Fruit fly (Drosophila melanogaster) whole organism, adult: ENCODE data around the gene Amnionless.

ENCODE experiments used
- CG11617 ChIP-seq: fragments of 200-800 bp; sonication (Bioruptor generic); optimal IDR thresholded peaks from 2 replicates; lab custom pipeline; 2017; ENCODE audit warnings: mild to moderate bottlenecking, missing biosample characterization, missing genetic modification reagents, missing genetic modification characterization
- CG12768 ChIP-seq: fragments of 200-800 bp; sonication (Bioruptor generic); optimal IDR thresholded peaks from 2 replicates; lab custom pipeline; 2017; ENCODE audit warnings: missing biosample characterization, missing genetic modification characterization, mild to moderate bottlenecking, moderate library complexity, missing genetic modification reagents
- CG14711 ChIP-seq: fragments of 200-800 bp; sonication (Bioruptor generic); optimal IDR thresholded peaks from 2 replicates; lab custom pipeline; 2018; ENCODE audit warnings: missing biosample characterization, mild to moderate bottlenecking, missing genetic modification characterization, moderate library complexity
- CG1620 ChIP-seq: fragments of 200-800 bp; sonication (Bioruptor generic); optimal IDR thresholded peaks from 2 replicates; lab custom pipeline; 2016; ENCODE audit warnings: missing biosample characterization, missing genetic modification characterization
- CG33017 ChIP-seq: fragments of 200-800 bp; sonication (Bioruptor generic); optimal IDR thresholded peaks from 2 replicates; lab custom pipeline; 2018; ENCODE audit warnings: missing biosample characterization, mild to moderate bottlenecking, missing genetic modification characterization, moderate library complexity
- CG5204 ChIP-seq: fragments of 200-800 bp; sonication (Bioruptor generic); optimal IDR thresholded peaks from 2 replicates; lab custom pipeline; 2016; ENCODE audit warnings: missing biosample characterization, missing genetic modification characterization
- CG7045 ChIP-seq: fragments of 200-800 bp; sonication (Bioruptor generic); optimal IDR thresholded peaks from 2 replicates; lab custom pipeline; 2017; ENCODE audit warnings: missing biosample characterization, mild to moderate bottlenecking, missing genetic modification characterization
- CG7101 ChIP-seq: fragments of 200-800 bp; sonication (Bioruptor generic); optimal IDR thresholded peaks from 2 replicates; lab custom pipeline; 2018; ENCODE audit warnings: missing biosample characterization, mild to moderate bottlenecking, missing genetic modification characterization, moderate library complexity
- Clk ChIP-seq: fragments of 200-800 bp; sonication (Bioruptor generic); optimal IDR thresholded peaks from 2 replicates; lab custom pipeline; 2017; ENCODE audit warnings: missing biosample characterization, missing genetic modification characterization
- Crg-1 ChIP-seq: fragments of 200-800 bp; sonication (Bioruptor generic); optimal IDR thresholded peaks from 2 replicates; lab custom pipeline; 2016; ENCODE audit warnings: missing biosample characterization, missing genetic modification characterization
- Hr96 ChIP-seq: fragments of 200-800 bp; sonication (Bioruptor generic); optimal IDR thresholded peaks from 2 replicates; lab custom pipeline; 2016; ENCODE audit warnings: missing biosample characterization, missing genetic modification characterization
- Mnt ChIP-seq: fragments of 200-800 bp; sonication (Bioruptor generic); optimal IDR thresholded peaks from 2 replicates; lab custom pipeline; 2016; ENCODE audit warnings: missing biosample characterization, mild to moderate bottlenecking, missing genetic modification characterization
- bab1 ChIP-seq: fragments of 200-800 bp; sonication (Bioruptor generic); optimal IDR thresholded peaks from 3 replicates; lab custom pipeline; 2019; ENCODE audit warnings: missing biosample characterization, mild to moderate bottlenecking, missing genetic modification characterization, moderate library complexity
- cic ChIP-seq: fragments of 200-800 bp; sonication (Bioruptor generic); optimal IDR thresholded peaks from 2 replicates; lab custom pipeline; 2017; ENCODE audit warnings: missing biosample characterization, mild to moderate bottlenecking, missing genetic modification characterization, moderate library complexity
- cnc ChIP-seq, 2 experiments: fragments of >200 bp; optimal IDR thresholded peaks; 2 replicates each; lab custom pipeline; 2017
- kay ChIP-seq: fragments of 200-800 bp; sonication (Bioruptor generic); peaks from one replicate; lab custom pipeline; 2016; ENCODE audit warnings: missing biosample characterization, missing genetic modification characterization, borderline replicate concordance
- ovo ChIP-seq: fragments of 200-800 bp; sonication (Bioruptor generic); optimal IDR thresholded peaks from 2 replicates; lab custom pipeline; 2016; ENCODE audit warnings: missing biosample characterization, missing genetic modification characterization
- pad ChIP-seq: fragments of 200-800 bp; sonication (Bioruptor generic); optimal IDR thresholded peaks from 3 replicates; lab custom pipeline; 2017; ENCODE audit warnings: missing biosample characterization, missing genetic modification characterization, mild to moderate bottlenecking, moderate library complexity, missing genetic modification reagents
- tj ChIP-seq: fragments of 200-800 bp; sonication (Bioruptor generic); optimal IDR thresholded peaks from 3 replicates; lab custom pipeline; 2017; ENCODE audit warnings: missing biosample characterization, mild to moderate bottlenecking, missing genetic modification characterization, moderate library complexity
- toe ChIP-seq: fragments of 200-800 bp; sonication (Bioruptor generic); optimal IDR thresholded peaks from 2 replicates; lab custom pipeline; 2016; ENCODE audit warnings: missing biosample characterization, missing genetic modification characterization

The Amnionless gene

DNA sequence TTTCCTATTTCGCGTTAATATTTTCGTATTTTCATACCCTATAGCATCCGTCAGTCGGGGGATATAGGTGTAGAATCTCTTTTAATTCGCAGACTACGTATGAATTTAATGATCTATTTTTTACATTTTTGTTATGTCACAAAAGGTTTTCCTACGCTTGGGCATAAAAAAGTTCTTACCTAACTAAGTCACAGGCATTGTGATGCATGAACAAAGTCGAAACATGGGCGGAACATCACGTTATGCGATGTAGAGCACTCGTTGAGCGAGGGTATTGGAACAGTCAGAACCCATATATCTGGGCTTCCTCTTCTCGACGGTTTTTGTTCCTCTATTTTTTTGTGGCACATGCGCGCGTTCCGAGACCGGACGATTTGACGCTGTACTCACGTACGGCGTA, 20.2 kb upstream of the Amnionless start:
- TF ChIP-seq CG11617 (GFP tag; lab: Kevin White, UChicago) = no peak
- no peak for TF ChIP-seq tj (GFP tag; lab: Kevin White, UChicago)
- TF ChIP-seq CG7101 (tag; lab: Kevin White, UChicago) = peak; percentile 21
- TF ChIP-seq bab1 (GFP tag; lab: Kevin White, UChicago) = peak; percentile 31
- no peak for TF ChIP-seq CG14711 (tag; lab: Kevin White, UChicago)
- TF ChIP-seq toe (GFP tag; lab: Kevin White, UChicago) = peak; percentile 11
- peak; percentile 7 for TF ChIP-seq CG33017 (tag; lab: Kevin White, UChicago)

DNA sequence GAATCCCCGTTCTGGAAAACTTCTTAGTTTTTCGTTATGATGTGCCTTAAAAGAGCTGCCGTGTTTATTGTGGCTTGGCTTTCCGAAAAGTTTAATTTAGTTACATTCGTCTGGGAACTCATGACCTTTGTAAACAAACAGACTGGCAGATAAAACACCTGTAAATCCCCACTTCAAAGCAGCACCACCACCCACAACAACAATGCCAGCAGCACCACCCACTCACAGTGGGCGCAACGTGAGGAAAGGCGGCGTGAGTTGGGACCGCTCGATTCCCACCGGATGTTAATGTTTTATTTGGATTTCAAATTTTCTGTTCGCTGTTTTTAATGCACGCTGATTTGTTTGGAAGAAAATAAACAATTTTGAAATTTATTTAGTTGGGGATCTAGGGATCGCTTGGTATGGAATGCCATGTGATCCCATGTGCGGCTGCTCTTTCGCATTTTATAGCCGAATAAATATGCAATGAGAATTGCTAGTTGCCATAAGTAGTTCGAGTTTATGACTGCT, 19.3 kb upstream of the Amnionless start:
- TF ChIP-seq CG7045 (GFP tag; lab: Kevin White, UChicago) = no peak
- no peak for TF ChIP-seq Mnt (GFP tag; lab: Kevin White, UChicago)
- no peak for TF ChIP-seq cnc (optimal IDR thresholded peaks at IDR 0.05; lab: Kevin White, UChicago)
- TF ChIP-seq cic = no peak
- TF ChIP-seq CG14711 (tag; lab: Kevin White, UChicago) = no peak
- TF ChIP-seq CG5204 (GFP tag; lab: Kevin White, UChicago) = no peak
- no peak for TF ChIP-seq pad (GFP tag; lab: Kevin White, UChicago)
- TF ChIP-seq Hr96 (GFP tag; lab: Kevin White, UChicago) = no peak
- TF ChIP-seq bab1 (GFP tag; lab: Kevin White, UChicago) = no peak
- no peak for TF ChIP-seq CG12768 (GFP tag; lab: Kevin White, UChicago)
- TF ChIP-seq CG11617 (GFP tag; lab: Kevin White, UChicago) = no peak
- TF ChIP-seq CG7101 (tag; lab: Kevin White, UChicago) = no peak
- no peak for TF ChIP-seq CG1620 (GFP tag; lab: Kevin White, UChicago)
- no peak for TF ChIP-seq ovo
- TF ChIP-seq CG33017 (tag; lab: Kevin White, UChicago) = no peak
- TF ChIP-seq Clk (GFP tag; lab: Kevin White, UChicago) = no peak
- no peak for TF ChIP-seq Crg-1 (GFP tag; lab: Kevin White, UChicago)
- TF ChIP-seq kay (GFP tag; lab: Kevin White, UChicago) = no peak
- no peak for TF ChIP-seq tj (GFP tag; lab: Kevin White, UChicago)

DNA sequence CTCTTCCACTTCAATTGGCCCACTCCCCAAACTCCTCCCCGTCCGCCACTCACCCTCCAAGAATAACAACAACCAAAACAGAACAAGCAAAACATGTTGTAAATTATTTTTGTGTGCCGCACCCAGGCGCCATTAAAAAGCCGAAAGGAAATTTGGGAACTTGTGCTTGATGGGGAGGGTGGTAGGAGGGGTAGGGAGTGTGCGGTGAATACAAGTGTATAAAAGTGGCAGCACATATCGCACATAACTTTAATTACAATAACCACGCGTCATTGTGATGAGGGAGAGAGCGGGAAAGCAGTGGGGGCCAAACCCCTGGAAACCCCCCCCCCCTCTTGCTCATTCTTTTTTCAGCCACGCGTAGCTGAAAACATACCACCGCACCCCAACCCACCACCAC, 18.2 kb upstream of the Amnionless start:
- no peak for TF ChIP-seq CG12768 (GFP tag; lab: Kevin White, UChicago)
- no peak for TF ChIP-seq Clk (GFP tag; lab: Kevin White, UChicago)
- no peak for TF ChIP-seq cic
- TF ChIP-seq CG7101 (tag; lab: Kevin White, UChicago) = no peak
- TF ChIP-seq CG14711 (tag; lab: Kevin White, UChicago) = no peak
- TF ChIP-seq CG7045 (GFP tag; lab: Kevin White, UChicago) = no peak
- TF ChIP-seq CG11617 (GFP tag; lab: Kevin White, UChicago) = no peak
- no peak for TF ChIP-seq kay (GFP tag; lab: Kevin White, UChicago)
- no peak for TF ChIP-seq Mnt (GFP tag; lab: Kevin White, UChicago)
- TF ChIP-seq cnc (optimal IDR thresholded peaks at IDR 0.05; lab: Kevin White, UChicago) = no peak

DNA sequence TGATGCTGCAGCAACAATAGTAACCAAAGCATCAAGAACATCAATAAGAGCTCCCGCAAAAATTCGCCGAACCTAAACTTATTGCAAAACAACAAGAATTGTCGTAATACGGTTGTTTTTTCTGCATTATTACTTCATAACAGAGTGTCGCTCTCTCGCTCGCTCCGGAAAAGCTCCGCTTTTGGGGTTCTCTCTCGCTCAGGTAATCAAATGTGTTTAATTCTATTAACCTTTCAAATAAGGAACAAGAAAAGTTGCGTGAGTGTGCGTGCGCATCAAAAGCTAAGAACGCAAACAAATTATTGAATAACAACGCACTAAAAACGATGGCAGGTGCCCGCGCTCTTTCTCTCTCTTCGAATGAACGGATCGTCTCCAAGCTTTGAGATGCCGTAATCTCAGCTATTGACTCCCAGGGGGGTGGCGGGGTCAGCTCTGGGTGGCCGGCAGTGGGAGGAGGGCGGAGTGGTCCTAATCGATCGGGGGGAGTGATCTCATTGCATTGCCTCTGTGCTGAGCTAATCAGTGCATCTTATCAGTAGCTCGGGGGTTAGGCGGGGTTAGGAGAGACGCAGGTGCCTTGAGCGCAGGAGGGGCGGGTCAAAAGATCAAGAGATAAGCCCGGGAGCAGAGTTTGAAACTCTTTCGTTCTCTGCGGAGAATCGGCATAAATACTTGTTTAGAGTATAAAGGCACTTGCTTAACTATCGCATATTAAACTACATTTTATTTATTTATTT, 17.4 kb upstream of the Amnionless start:
- no peak for TF ChIP-seq CG11617 (GFP tag; lab: Kevin White, UChicago)
- no peak for TF ChIP-seq kay (GFP tag; lab: Kevin White, UChicago)
- no peak for TF ChIP-seq bab1 (GFP tag; lab: Kevin White, UChicago)
- TF ChIP-seq cic = peak; percentile 33
- TF ChIP-seq CG7045 (GFP tag; lab: Kevin White, UChicago) = no peak
- peak; percentile 41 for TF ChIP-seq ovo
- no peak for TF ChIP-seq CG7101 (tag; lab: Kevin White, UChicago)
- TF ChIP-seq Clk (GFP tag; lab: Kevin White, UChicago) = no peak
- TF ChIP-seq pad (GFP tag; lab: Kevin White, UChicago) = peak; percentile 39

DNA sequence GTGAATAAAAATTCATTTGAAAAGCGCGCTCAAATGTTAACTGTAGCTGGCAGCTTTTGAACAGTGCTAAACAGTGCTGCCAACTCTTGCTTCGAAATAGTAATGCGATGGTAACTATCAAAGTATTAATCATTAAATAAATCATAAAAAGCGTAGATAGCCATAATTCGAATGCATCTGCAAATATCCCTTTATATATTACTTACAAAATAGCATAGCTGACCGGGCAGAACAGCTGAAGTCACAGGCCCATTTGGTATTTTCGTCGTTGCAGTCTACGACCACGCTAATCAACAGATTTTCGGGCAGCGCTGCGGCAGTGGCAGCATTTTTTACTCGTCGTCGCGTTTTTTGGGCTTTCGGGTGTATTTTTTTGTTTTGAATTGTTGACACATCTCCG, 16.7 kb upstream of the Amnionless start, which contains the start of gene Plc21C:
TSS of gene Plc21C (plus strand) at position 290 of the 400 bp plus-strand sequence.
- peak; percentile 35 for TF ChIP-seq cic
- TF ChIP-seq ovo = peak; percentile 82
- TF ChIP-seq CG11617 (GFP tag; lab: Kevin White, UChicago) = peak; percentile 24
- peak; percentile 45 for TF ChIP-seq CG33017 (tag; lab: Kevin White, UChicago)
- TF ChIP-seq tj (GFP tag; lab: Kevin White, UChicago) = no peak
- no peak for TF ChIP-seq cnc (optimal IDR thresholded peaks at IDR 0.05; lab: Kevin White, UChicago)
- peak; percentile 79 for TF ChIP-seq toe (GFP tag; lab: Kevin White, UChicago)
- no peak for TF ChIP-seq CG5204 (GFP tag; lab: Kevin White, UChicago)
- peak; percentile 75 for TF ChIP-seq bab1 (GFP tag; lab: Kevin White, UChicago)
- TF ChIP-seq CG1620 (GFP tag; lab: Kevin White, UChicago) = peak; percentile 74
- peak; percentile 45 for TF ChIP-seq CG14711 (tag; lab: Kevin White, UChicago)
- no peak for TF ChIP-seq kay (GFP tag; lab: Kevin White, UChicago)
- TF ChIP-seq Crg-1 (GFP tag; lab: Kevin White, UChicago) = peak; percentile 22
- no peak for TF ChIP-seq Clk (GFP tag; lab: Kevin White, UChicago)
- no peak for TF ChIP-seq CG12768 (GFP tag; lab: Kevin White, UChicago)
- TF ChIP-seq Hr96 (GFP tag; lab: Kevin White, UChicago) = no peak
- TF ChIP-seq CG7045 (GFP tag; lab: Kevin White, UChicago) = peak; percentile 4
- peak; percentile 43 for TF ChIP-seq Mnt (GFP tag; lab: Kevin White, UChicago)
- peak; percentile 28 for TF ChIP-seq pad (GFP tag; lab: Kevin White, UChicago)
- TF ChIP-seq CG7101 (tag; lab: Kevin White, UChicago) = peak; percentile 16
